Worm (Caenorhabditis elegans) whole organism, L3 larva: Measurements from ENCODE around the gene metl-1.

Experiments
- R02D3.7 ChIP-seq: fragments of 150-350 bp; optimal IDR thresholded peaks from 2 replicates; lab custom pipeline; 2014; ENCODE audit warnings: missing biosample characterization, missing genetic modification characterization
- ZK546.5 ChIP-seq: sonication (generic microtip); optimal IDR thresholded peaks from 2 replicates; lab custom pipeline; 2017; ENCODE audit warnings: missing biosample characterization, missing genetic modification characterization
- aly-2 ChIP-seq: fragments of 150-350 bp; optimal IDR thresholded peaks from 2 replicates; lab custom pipeline; 2014; ENCODE audit warnings: missing biosample characterization, missing genetic modification characterization
- ama-1 ChIP-seq: fragments of 150-350 bp; optimal IDR thresholded peaks from 2 replicates; lab custom pipeline; 2018
- ceh-16 ChIP-seq: sonication (generic microtip); optimal IDR thresholded peaks from 2 replicates; lab custom pipeline; 2017; ENCODE audit warnings: missing biosample characterization, missing genetic modification characterization
- ceh-28 ChIP-seq: fragments of 150-350 bp; optimal IDR thresholded peaks from 2 replicates; lab custom pipeline; 2014; ENCODE audit warnings: missing biosample characterization, missing genetic modification reagents, missing genetic modification characterization
- ceh-82 ChIP-seq: fragments of 150-350 bp; optimal IDR thresholded peaks from 2 replicates; lab custom pipeline; 2014; ENCODE audit warnings: missing biosample characterization, missing genetic modification characterization
- ceh-9 ChIP-seq: sonication (generic microtip); optimal IDR thresholded peaks from 2 replicates; lab custom pipeline; 2018; ENCODE audit warnings: missing biosample characterization, missing genetic modification characterization
- daf-12 ChIP-seq: fragments of 150-350 bp; optimal IDR thresholded peaks from 2 replicates; lab custom pipeline; 2014; ENCODE audit warnings: missing biosample characterization, missing genetic modification reagents, missing genetic modification characterization
- egl-27 ChIP-seq: sonication (generic microtip); optimal IDR thresholded peaks from 4 replicates; lab custom pipeline; 2017; ENCODE audit warnings: missing biosample characterization, missing genetic modification reagents, missing genetic modification characterization
- egl-5 ChIP-seq: fragments of 150-350 bp; optimal IDR thresholded peaks from 2 replicates; lab custom pipeline; 2017; ENCODE audit warnings: missing biosample characterization, missing genetic modification reagents, missing genetic modification characterization, inconsistent platforms
- elt-1 ChIP-seq: fragments of 150-350 bp; optimal IDR thresholded peaks from 2 replicates; lab custom pipeline; 2014; ENCODE audit warnings: missing biosample characterization, missing genetic modification characterization
- elt-2 ChIP-seq: sonication (generic microtip); optimal IDR thresholded peaks from 2 replicates; lab custom pipeline; 2016; ENCODE audit warnings: missing genetic modification reagents, mild to moderate bottlenecking, missing genetic modification characterization, missing compliant biosample characterization
- elt-3 ChIP-seq, 3 experiments: fragments of 150-350 bp in 1 of 3; sonication (generic microtip) in 2 of 3; optimal IDR thresholded peaks; 2 replicates in 2 of 3; 4 replicates in 1 of 3; lab custom pipeline; 2014 to 2017; ENCODE audit warnings: missing biosample characterization in 3 of 3, missing genetic modification characterization in 3 of 3
- eor-1 ChIP-seq, 2 experiments: fragments of 150-350 bp; optimal IDR thresholded peaks; 2 replicates each; lab custom pipeline; 2014 to 2018; ENCODE audit warnings: missing biosample characterization in 2 of 2, missing genetic modification characterization in 2 of 2
- fkh-10 ChIP-seq: sonication (generic microtip); optimal IDR thresholded peaks from 2 replicates; lab custom pipeline; 2017; ENCODE audit warnings: missing biosample characterization, missing genetic modification reagents, missing genetic modification characterization
- fkh-2 ChIP-seq: fragments of 150-350 bp; optimal IDR thresholded peaks from 2 replicates; lab custom pipeline; 2014; ENCODE audit warnings: missing biosample characterization, missing genetic modification reagents, missing genetic modification characterization
- fos-1 ChIP-seq: fragments of 150-350 bp; optimal IDR thresholded peaks from 2 replicates; lab custom pipeline; 2014; ENCODE audit warnings: missing biosample characterization, missing genetic modification characterization
- hmg-11 ChIP-seq: sonication (generic microtip); optimal IDR thresholded peaks from 2 replicates; lab custom pipeline; 2016; ENCODE audit warnings: missing genetic modification characterization, missing compliant biosample characterization
- jun-1 ChIP-seq: fragments of 150-350 bp; optimal IDR thresholded peaks from 2 replicates; lab custom pipeline; 2014; ENCODE audit warnings: missing biosample characterization, missing genetic modification reagents, missing genetic modification characterization
- lin-15B ChIP-seq: fragments of 150-350 bp; optimal IDR thresholded peaks from 2 replicates; lab custom pipeline; 2014; ENCODE audit warnings: missing biosample characterization, missing genetic modification characterization
- lin-39 ChIP-seq: fragments of 150-350 bp; optimal IDR thresholded peaks from 2 replicates; lab custom pipeline; 2018; ENCODE audit warnings: missing biosample characterization, missing genetic modification reagents, missing genetic modification characterization
- lsy-12 ChIP-seq: sonication (generic microtip); optimal IDR thresholded peaks from 2 replicates; lab custom pipeline; 2016; ENCODE audit warnings: mild to moderate bottlenecking, missing genetic modification characterization, missing compliant biosample characterization
- mdl-1 ChIP-seq: fragments of 150-350 bp; optimal IDR thresholded peaks from 2 replicates; lab custom pipeline; 2014; ENCODE audit warnings: missing biosample characterization, missing genetic modification characterization
- mml-1 ChIP-seq: fragments of 150-350 bp; sonication (generic microtip); optimal IDR thresholded peaks from 3 replicates; lab custom pipeline; 2014; ENCODE audit warnings: missing biosample characterization, missing genetic modification characterization
- nfya-1 ChIP-seq: sonication (generic microtip); optimal IDR thresholded peaks from 2 replicates; lab custom pipeline; 2017; ENCODE audit warnings: missing genetic modification characterization, mild to moderate bottlenecking, missing compliant biosample characterization, antibody characterized with exemption, moderate library complexity; ENCODE audit not compliant: insufficient read depth
- nhr-11 ChIP-seq: fragments of 150-350 bp; optimal IDR thresholded peaks from 2 replicates; lab custom pipeline; 2014; ENCODE audit warnings: missing biosample characterization, missing genetic modification characterization
- nhr-12 ChIP-seq: fragments of 150-350 bp; optimal IDR thresholded peaks from 2 replicates; lab custom pipeline; 2014; ENCODE audit warnings: missing biosample characterization, missing genetic modification characterization
- nhr-23 ChIP-seq: fragments of 150-350 bp; optimal IDR thresholded peaks from 2 replicates; lab custom pipeline; 2014; ENCODE audit warnings: missing biosample characterization, missing genetic modification reagents, missing genetic modification characterization
- nhr-25 ChIP-seq: sonication (generic microtip); optimal IDR thresholded peaks from 2 replicates; lab custom pipeline; 2017; ENCODE audit warnings: missing biosample characterization, missing genetic modification characterization
- nhr-28 ChIP-seq: fragments of 150-350 bp; optimal IDR thresholded peaks from 2 replicates; lab custom pipeline; 2014; ENCODE audit warnings: missing biosample characterization, missing genetic modification characterization
- nhr-43 ChIP-seq: sonication (generic microtip); optimal IDR thresholded peaks from 2 replicates; lab custom pipeline; 2016; ENCODE audit warnings: mild to moderate bottlenecking, missing genetic modification characterization, missing compliant biosample characterization; ENCODE audit not compliant: poor library complexity, severe bottlenecking
- nhr-67 ChIP-seq: fragments of 150-350 bp; optimal IDR thresholded peaks from 2 replicates; lab custom pipeline; 2014; ENCODE audit warnings: missing biosample characterization, missing genetic modification characterization
- nhr-77 ChIP-seq: fragments of 150-350 bp; optimal IDR thresholded peaks from 2 replicates; lab custom pipeline; 2014; ENCODE audit warnings: missing biosample characterization, missing genetic modification characterization
- pha-4 ChIP-seq: fragments of 150-350 bp; optimal IDR thresholded peaks from 2 replicates; lab custom pipeline; 2014; ENCODE audit warnings: missing biosample characterization, missing genetic modification reagents, missing genetic modification characterization
- pqm-1 ChIP-seq: fragments of 150-350 bp; optimal IDR thresholded peaks from 2 replicates; lab custom pipeline; 2017; ENCODE audit warnings: missing biosample characterization, missing genetic modification characterization, inconsistent platforms
- sea-2 ChIP-seq: fragments of 150-350 bp; sonication (generic microtip); optimal IDR thresholded peaks from 4 replicates; lab custom pipeline; 2014; ENCODE audit warnings: missing biosample characterization, missing genetic modification reagents, missing genetic modification characterization
- skn-1 ChIP-seq: fragments of 150-350 bp; optimal IDR thresholded peaks from 2 replicates; lab custom pipeline; 2014; ENCODE audit warnings: missing biosample characterization, missing genetic modification characterization
- snpc-4 ChIP-seq: fragments of 150-350 bp; optimal IDR thresholded peaks from 2 replicates; lab custom pipeline; 2014; ENCODE audit warnings: missing biosample characterization, missing genetic modification characterization
- tbx-2 ChIP-seq: sonication (generic microtip); optimal IDR thresholded peaks from 2 replicates; lab custom pipeline; 2016; ENCODE audit warnings: mild to moderate bottlenecking, missing genetic modification characterization, missing compliant biosample characterization
- unc-39 ChIP-seq: sonication (generic microtip); optimal IDR thresholded peaks from 4 replicates; lab custom pipeline; 2017; ENCODE audit warnings: missing biosample characterization, missing genetic modification characterization
- unc-62 ChIP-seq: fragments of 150-350 bp; sonication (generic microtip); optimal IDR thresholded peaks from 4 replicates; lab custom pipeline; 2014; ENCODE audit warnings: missing biosample characterization, missing genetic modification reagents, missing genetic modification characterization
- zag-1 ChIP-seq: fragments of 150-350 bp; optimal IDR thresholded peaks from 2 replicates; lab custom pipeline; 2014; ENCODE audit warnings: missing biosample characterization, missing genetic modification characterization
- ztf-11 ChIP-seq: fragments of 150-350 bp; optimal IDR thresholded peaks from 2 replicates; lab custom pipeline; 2014; ENCODE audit warnings: missing biosample characterization, missing genetic modification characterization
- ztf-4 ChIP-seq: fragments of 150-350 bp; optimal IDR thresholded peaks from 2 replicates; lab custom pipeline; 2014; ENCODE audit warnings: missing biosample characterization, missing genetic modification characterization

The metl-1 gene

DNA sequence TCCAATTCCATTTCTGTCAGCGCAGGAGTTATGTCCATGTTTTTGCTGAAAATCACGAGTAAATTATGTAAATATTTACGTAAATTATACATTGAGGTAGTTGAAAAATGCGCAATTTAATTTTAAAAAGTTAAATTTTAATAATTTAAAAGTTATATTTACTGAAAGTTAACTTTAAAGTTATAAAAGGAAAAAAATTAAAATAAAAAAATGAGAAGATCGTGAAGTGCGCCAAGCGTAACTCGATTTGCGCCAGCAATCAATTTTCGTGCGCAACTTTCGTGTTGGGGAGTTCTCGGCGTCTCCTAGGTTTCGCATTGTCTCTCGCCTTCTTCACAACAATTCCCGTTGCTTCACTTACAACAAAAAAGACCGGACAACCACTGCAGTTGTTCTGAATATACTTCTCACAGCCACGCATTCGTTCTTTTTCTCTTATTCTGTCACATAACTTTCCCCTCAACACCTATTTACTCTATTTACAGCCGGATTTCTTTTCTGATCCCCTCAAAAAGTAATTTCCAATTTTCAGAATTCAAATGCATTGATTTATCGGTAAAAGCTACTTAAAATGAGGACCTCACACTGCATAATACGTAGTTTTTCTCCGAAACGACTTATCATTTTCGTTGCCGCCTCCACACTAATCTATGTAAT, at the start of gene metl-1, which contains the start of gene W02B12.11:
Gene metl-1, minus strand, starts transcription at position 51 of the 657 bp plus-strand sequence.
Gene W02B12.11, plus strand, starts transcription at position 337 of the 657 bp plus-strand sequence.
- TF ChIP-seq elt-2 (tag; lab: Kevin White, UChicago) (peak; percentile 59), elt-1 (tag; lab: Kevin White, UChicago) (peak; percentile 11), nhr-77 (tag; lab: Kevin White, UChicago) (peak; percentile 10), ztf-4 (no peak), ZK546.5 (tag; lab: Kevin White, UChicago) (no peak), mdl-1 (tag; lab: Kevin White, UChicago) (no peak), unc-39 (tag; lab: Kevin White, UChicago) (no peak), fkh-10 (GFP tag; lab: Kevin White, UChicago) (no peak), nhr-28 (tag; lab: Kevin White, UChicago) (no peak), ama-1 (lab: Kevin White, UChicago) (no peak), sea-2 (no peak), tbx-2 (peak; percentile 80), aly-2 (tag; lab: Kevin White, UChicago) (no peak), ceh-9 (tag; lab: Kevin White, UChicago) (no peak), egl-5 (tag; lab: Kevin White, UChicago) (peak; percentile 36), hmg-11 (peak; percentile 83), lin-39 (tag; lab: Kevin White, UChicago) (peak; percentile 40), pqm-1 (tag; lab: Kevin White, UChicago) (peak; percentile 26), ztf-11 (tag; lab: Kevin White, UChicago) (no peak), jun-1 (peak; percentile 62), pha-4 (tag; lab: Kevin White, UChicago) (no peak), unc-62 (no peak), egl-27 (tag; lab: Kevin White, UChicago) (no peak), nhr-67 (tag; lab: Kevin White, UChicago) (no peak), zag-1 (tag; lab: Kevin White, UChicago) (no peak), nfya-1 (tag; lab: Kevin White, UChicago) (no peak), elt-3 (tag; optimal IDR thresholded peaks at IDR 0.05; lab: Kevin White, UChicago) (no peak), fos-1 (no peak), fkh-2 (no peak), ceh-16 (tag; lab: Kevin White, UChicago) (no peak), ceh-28 (peak; percentile 63), nhr-11 (no peak), nhr-43 (peak; percentile 86), skn-1 (tag; lab: Kevin White, UChicago) (peak; percentile 44), R02D3.7 (tag; lab: Kevin White, UChicago) (peak; percentile 81), lin-15B (peak; percentile 69), snpc-4 (no peak), nhr-23 (tag; lab: Kevin White, UChicago) (peak; percentile 95), ceh-82 (tag; lab: Kevin White, UChicago) (peak; percentile 58), daf-12 (no peak), nhr-12 (tag; lab: Kevin White, UChicago) (no peak), nhr-25 (tag; lab: Kevin White, UChicago) (peak; percentile 60), lsy-12 (tag; lab: Kevin White, UChicago) (peak; percentile 65), mml-1 (tag; lab: Kevin White, UChicago) (no peak)

DNA sequence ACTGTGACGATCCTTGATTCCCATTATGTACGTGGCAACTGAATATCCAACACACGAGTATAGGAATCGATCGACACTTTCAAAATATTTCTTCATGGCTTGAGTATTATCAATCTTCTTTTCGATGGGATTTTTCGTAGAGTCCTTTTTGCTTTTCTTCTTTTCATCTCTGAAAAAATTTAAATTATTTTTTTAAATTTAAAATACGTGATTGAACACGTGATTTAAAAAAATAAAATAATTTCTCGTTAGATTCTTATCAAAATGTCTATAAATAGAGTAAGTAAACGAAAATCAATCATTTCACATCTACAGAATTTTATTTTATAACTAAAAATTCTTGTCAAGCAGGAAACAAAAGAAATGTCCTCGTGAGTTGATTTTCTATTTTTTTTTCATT, 47.9 kb upstream of the metl-1 start, which contains the start of gene Y62F5A.10:
Gene Y62F5A.10, plus strand, starts transcription at position 301 of the 400 bp plus-strand sequence.
- TF ChIP-seq unc-39 (tag; lab: Kevin White, UChicago) (no peak), ZK546.5 (tag; lab: Kevin White, UChicago) (no peak), eor-1 (tag; optimal IDR thresholded peaks at IDR 0.05; lab: Kevin White, UChicago) (no peak), sea-2 (no peak), mml-1 (tag; lab: Kevin White, UChicago) (no peak), elt-3 (tag; optimal IDR thresholded peaks at IDR 0.05; lab: Kevin White, UChicago) (no peak), nhr-43 (no peak), R02D3.7 (tag; lab: Kevin White, UChicago) (no peak), pqm-1 (tag; lab: Kevin White, UChicago) (no peak)
- TF ChIP-seq, all 47 proteins: peak for 0
